Worm (Caenorhabditis elegans): ENCODE results near the gene sec-5.

Gene sec-5

ce11 chrII:9176523-9176922, 429 bp downstream of the sec-5 start:
- TF ChIP-seq dao-5 (tag; optimal IDR thresholded peaks at IDR 0.05) (no peak), W03F9.2 (tag; optimal IDR thresholded peaks at IDR 0.05) (no peak), him-1 (tag; optimal IDR thresholded peaks at IDR 0.05) (no peak)

ce11 chrII:9173471-9173870, 3.5 kb downstream of the sec-5 start:
- TF ChIP-seq dao-5 (tag; optimal IDR thresholded peaks at IDR 0.05): no peak
- no peak for TF ChIP-seq W03F9.2 (tag; optimal IDR thresholded peaks at IDR 0.05)
- TF ChIP-seq him-1 (tag; optimal IDR thresholded peaks at IDR 0.05): no peak

ce11 chrII:9172849-9173248, 4.1 kb downstream of the sec-5 start, which contains the start of gene T23G7.2:
Gene T23G7.2 (minus strand): TSS chrII:9172949.
- TF ChIP-seq W03F9.2 (tag; optimal IDR thresholded peaks at IDR 0.05) (no peak), him-1 (tag; optimal IDR thresholded peaks at IDR 0.05) (no peak)

ce11 chrII:9171466-9172187, 5.3 kb downstream of the sec-5 start:
- TF ChIP-seq W03F9.2 (tag; optimal IDR thresholded peaks at IDR 0.05) (no peak), him-1 (tag; optimal IDR thresholded peaks at IDR 0.05) (no peak), dao-5 (tag; optimal IDR thresholded peaks at IDR 0.05) (no peak)

- TF ChIP-seq dao-5 (tag; optimal IDR thresholded peaks at IDR 0.05): no peak
- TF ChIP-seq W03F9.2 (tag; optimal IDR thresholded peaks at IDR 0.05): no peak
- no peak for TF ChIP-seq him-1 (tag; optimal IDR thresholded peaks at IDR 0.05)
These were observed 6.1 kb downstream of the sec-5 start for ce11 chrII:9170851-9171250.

ce11 chrII:9170048-9170447, 6.9 kb downstream of the sec-5 start:
- TF ChIP-seq W03F9.2 (tag; optimal IDR thresholded peaks at IDR 0.05) (no peak), him-1 (tag; optimal IDR thresholded peaks at IDR 0.05) (no peak), dao-5 (tag; optimal IDR thresholded peaks at IDR 0.05) (no peak)

- peak; percentile 10 for TF ChIP-seq W03F9.2 (tag; optimal IDR thresholded peaks at IDR 0.05)
- TF ChIP-seq dao-5 (tag; optimal IDR thresholded peaks at IDR 0.05): no peak
- no peak for TF ChIP-seq him-1 (tag; optimal IDR thresholded peaks at IDR 0.05)
These were observed 7.4 kb downstream of the sec-5 start, which contains the start of gene dpl-1 for ce11 chrII:9169450-9169960. Gene dpl-1 (plus strand): TSS chrII:9169910.

ce11 chrII:9167730-9168129, 9.2 kb downstream of the sec-5 start, which contains the start of gene T23G7.3:
Gene T23G7.3 (minus strand): TSS chrII:9167830.
- no peak for TF ChIP-seq dao-5 (tag; optimal IDR thresholded peaks at IDR 0.05)
- TF ChIP-seq him-1 (tag; optimal IDR thresholded peaks at IDR 0.05): no peak
- no peak for TF ChIP-seq W03F9.2 (tag; optimal IDR thresholded peaks at IDR 0.05)

ce11 chrII:9165762-9166460, 11.0 kb downstream of the sec-5 start, which contains the start of gene W07A12.8:
Gene W07A12.8 (minus strand): TSS chrII:9165812.
- TF ChIP-seq dao-5 (tag; optimal IDR thresholded peaks at IDR 0.05) (no peak), W03F9.2 (tag; optimal IDR thresholded peaks at IDR 0.05) (no peak), him-1 (tag; optimal IDR thresholded peaks at IDR 0.05) (no peak)

ce11 chrII:9163348-9163747, 13.6 kb downstream of the sec-5 start:
- TF ChIP-seq dao-5 (tag; optimal IDR thresholded peaks at IDR 0.05) (no peak), him-1 (tag; optimal IDR thresholded peaks at IDR 0.05) (no peak), W03F9.2 (tag; optimal IDR thresholded peaks at IDR 0.05) (no peak)

ce11 chrII:9161023-9161422, 15.9 kb downstream of the sec-5 start, which contains the start of gene rhy-1:
Gene rhy-1 (plus strand): TSS chrII:9161379.
- no peak for TF ChIP-seq W03F9.2 (tag; optimal IDR thresholded peaks at IDR 0.05)
- TF ChIP-seq him-1 (tag; optimal IDR thresholded peaks at IDR 0.05): no peak
- TF ChIP-seq dao-5 (tag; optimal IDR thresholded peaks at IDR 0.05): no peak

- no peak for TF ChIP-seq dao-5 (tag; optimal IDR thresholded peaks at IDR 0.05)
- TF ChIP-seq W03F9.2 (tag; optimal IDR thresholded peaks at IDR 0.05): no peak
- no peak for TF ChIP-seq him-1 (tag; optimal IDR thresholded peaks at IDR 0.05)
These were observed 16.6 kb downstream of the sec-5 start for ce11 chrII:9160197-9160806.

- TF ChIP-seq him-1 (tag; optimal IDR thresholded peaks at IDR 0.05) (no peak), W03F9.2 (tag; optimal IDR thresholded peaks at IDR 0.05) (no peak), dao-5 (tag; optimal IDR thresholded peaks at IDR 0.05) (no peak)
These were observed 18.9 kb downstream of the sec-5 start, which contains the start of gene oac-54 for ce11 chrII:9158029-9158428. Gene oac-54 (plus strand): TSS chrII:9158111.

- TF ChIP-seq W03F9.2 (tag; optimal IDR thresholded peaks at IDR 0.05) (no peak), dao-5 (tag; optimal IDR thresholded peaks at IDR 0.05) (no peak), him-1 (tag; optimal IDR thresholded peaks at IDR 0.05) (no peak)
These were observed 19.8 kb downstream of the sec-5 start for ce11 chrII:9157125-9157524.

All from whole organism, L4/young adult.